Worm (Caenorhabditis elegans): ENCODE measurements around the gene srt-67.

ce11 chrV:5225660-5226059, 31.6 kb downstream of the srt-67 start:
- TF ChIP-seq unc-39 (tag; optimal IDR thresholded peaks at IDR 0.05) (no peak), lin-39 (tag; optimal IDR thresholded peaks at IDR 0.05) (no peak), ceh-9 (tag; optimal IDR thresholded peaks at IDR 0.05) (no peak), pqm-1 (tag; optimal IDR thresholded peaks at IDR 0.05) (no peak), nfya-1 (tag; optimal IDR thresholded peaks at IDR 0.05; ENCODE audit: insufficient read depth) (no peak), nhr-77 (tag; optimal IDR thresholded peaks at IDR 0.05) (no peak), fkh-10 (GFP tag; optimal IDR thresholded peaks at IDR 0.05) (no peak)
